Worm (Caenorhabditis elegans): ENCODE measurements around the gene wdr-4.

wdr-4 gene

ce11 chrIII:6723089-6723488 is 2.5 kb upstream of the wdr-4 start, which contains the start of gene F37A4.1:
TSS of gene F37A4.1 (plus strand) at chrIII:6723389.
- TF ChIP-seq nhr-2 (tag; optimal IDR thresholded peaks at IDR 0.05) (no peak), elt-1 (tag; optimal IDR thresholded peaks at IDR 0.05; ENCODE audit: borderline replicate concordance, insufficient read depth) (no peak), sptf-1 (tag; optimal IDR thresholded peaks at IDR 0.05) (no peak), sem-2 (GFP tag; optimal IDR thresholded peaks at IDR 0.05) (no peak), lin-13 (tag; optimal IDR thresholded peaks at IDR 0.05) (no peak), blmp-1 (tag; optimal IDR thresholded peaks at IDR 0.05) (no peak), flh-1 (GFP tag; optimal IDR thresholded peaks at IDR 0.05) (no peak), unc-39 (tag; optimal IDR thresholded peaks at IDR 0.05) (no peak), ztf-11 (tag; optimal IDR thresholded peaks at IDR 0.05) (no peak)

DNA sequence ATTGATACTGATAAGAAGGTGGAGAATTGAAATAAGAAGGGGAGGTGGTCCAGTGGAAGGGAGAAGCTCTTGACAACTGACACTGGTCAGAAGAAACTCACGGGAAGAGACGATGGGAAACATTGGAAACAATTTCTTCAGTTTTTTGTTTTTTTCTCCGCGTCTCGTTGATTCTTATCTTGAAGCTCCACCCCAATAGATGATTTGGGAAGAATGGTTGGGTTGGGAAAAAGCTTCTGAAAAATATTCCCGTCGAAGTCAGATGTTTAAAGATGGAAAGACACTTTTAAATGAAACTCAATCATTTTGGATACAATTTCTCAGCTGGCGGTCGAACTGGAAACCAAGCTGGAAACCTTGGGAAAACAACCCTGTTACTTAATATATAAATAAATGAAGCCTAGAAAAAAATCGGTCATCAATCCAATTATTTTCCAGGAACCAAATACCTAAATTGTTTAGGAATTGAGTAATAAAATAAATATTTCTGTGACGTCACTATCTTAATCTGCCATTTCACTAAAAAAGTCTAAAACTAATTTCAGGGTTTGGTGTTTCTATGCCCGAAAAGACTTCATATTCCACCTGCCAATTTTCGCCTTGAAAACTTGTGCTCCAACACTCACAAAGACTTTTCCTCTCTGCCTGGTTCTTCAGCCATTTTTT is 4.7 kb downstream of the wdr-4 start, which contains the start of the genes Y102E9.5 and odr-4:
Gene Y102E9.5, minus strand, starts transcription at position 101 of the 666 bp plus-strand sequence.
Gene odr-4, plus strand, starts transcription at position 616 of the 666 bp plus-strand sequence.
- TF ChIP-seq tbx-8 (GFP tag; optimal IDR thresholded peaks at IDR 0.05) (no peak), unc-120 (tag; optimal IDR thresholded peaks at IDR 0.05; ENCODE audit: poor library complexity, severe bottlenecking) (peak; percentile 3), hlh-1 (tag; optimal IDR thresholded peaks at IDR 0.05) (peak; percentile 63)

ce11 chrIII:6731285-6731684 is 5.7 kb downstream of the wdr-4 start:
- TF ChIP-seq nhr-12 (tag; optimal IDR thresholded peaks at IDR 0.05) (no peak), lin-13 (tag; optimal IDR thresholded peaks at IDR 0.05) (no peak), zip-8 (tag; optimal IDR thresholded peaks at IDR 0.05) (no peak), ztf-11 (tag; optimal IDR thresholded peaks at IDR 0.05) (no peak), ceh-39 (tag; optimal IDR thresholded peaks at IDR 0.05) (no peak), elt-1 (tag; optimal IDR thresholded peaks at IDR 0.05; ENCODE audit: borderline replicate concordance, insufficient read depth) (no peak), ham-2 (GFP tag; optimal IDR thresholded peaks at IDR 0.05) (no peak), sptf-1 (tag; optimal IDR thresholded peaks at IDR 0.05) (no peak)

DNA sequence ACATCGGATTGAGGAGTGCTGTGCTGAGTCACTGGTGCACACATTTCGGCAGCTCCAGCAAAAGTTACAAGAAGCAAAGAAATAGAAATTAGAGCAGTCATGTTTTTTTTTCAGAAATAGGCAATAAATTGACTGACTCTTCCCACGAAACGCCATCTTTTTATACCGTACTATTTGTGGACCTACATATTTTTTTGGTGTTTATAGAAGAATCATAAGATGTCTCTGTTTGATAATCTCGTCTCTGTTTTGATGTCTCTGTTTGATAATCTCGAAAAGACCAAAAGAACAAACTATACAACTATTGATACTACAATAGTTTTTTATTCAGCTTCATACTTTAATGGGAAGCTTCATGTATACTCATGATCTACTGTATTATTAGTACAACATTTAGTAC is 8.8 kb downstream of the wdr-4 start, which contains the start of gene Y102E9.3:
Gene Y102E9.3, minus strand, starts transcription at position 101 of the 400 bp plus-strand sequence.
- TF ChIP-seq elt-3 (tag; optimal IDR thresholded peaks at IDR 0.05) (no peak), blmp-1 (tag; optimal IDR thresholded peaks at IDR 0.05) (no peak), sptf-1 (tag; optimal IDR thresholded peaks at IDR 0.05) (no peak), nhr-2 (tag; optimal IDR thresholded peaks at IDR 0.05) (no peak), tbx-8 (GFP tag; optimal IDR thresholded peaks at IDR 0.05) (no peak), lin-32 (GFP tag; optimal IDR thresholded peaks at IDR 0.05) (no peak), unc-62 (GFP tag; optimal IDR thresholded peaks at IDR 0.05) (no peak), cnd-1 (tag; optimal IDR thresholded peaks at IDR 0.05) (no peak), lin-13 (tag; optimal IDR thresholded peaks at IDR 0.05) (no peak), elt-1 (tag; optimal IDR thresholded peaks at IDR 0.05; ENCODE audit: borderline replicate concordance, insufficient read depth) (no peak), unc-120 (tag; optimal IDR thresholded peaks at IDR 0.05; ENCODE audit: poor library complexity, severe bottlenecking) (no peak), snpc-4 (tag; optimal IDR thresholded peaks at IDR 0.05) (no peak)

DNA sequence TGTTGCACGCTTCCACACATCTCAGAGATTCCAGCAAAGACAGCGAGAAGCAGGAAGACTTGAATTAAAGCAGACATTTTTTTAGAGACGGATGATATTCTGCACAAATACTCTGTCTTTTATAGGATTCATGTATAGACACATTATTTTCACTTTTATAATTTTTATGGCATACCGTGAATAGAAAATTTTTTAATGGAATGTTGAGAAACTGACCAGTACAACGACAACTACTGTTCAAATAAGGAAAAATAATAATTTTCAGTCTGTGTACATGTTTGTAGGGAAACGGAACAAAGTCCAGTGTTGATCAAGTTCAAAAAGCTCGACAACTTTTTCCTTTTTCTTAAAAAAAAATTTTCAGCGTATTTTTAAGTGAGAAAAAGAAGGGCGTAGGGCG is 11.0 kb downstream of the wdr-4 start, which contains the start of gene Y102E9.6:
Gene Y102E9.6, minus strand, starts transcription at position 101 of the 400 bp plus-strand sequence.
- TF ChIP-seq M03D4.4 (tag; optimal IDR thresholded peaks at IDR 0.05): no peak
- no peak for TF ChIP-seq ceh-43 (GFP tag; optimal IDR thresholded peaks at IDR 0.05)
- no peak for TF ChIP-seq pha-4 (tag; optimal IDR thresholded peaks at IDR 0.05)
- TF ChIP-seq unc-39 (tag; optimal IDR thresholded peaks at IDR 0.05): no peak
- TF ChIP-seq ceh-39 (tag; optimal IDR thresholded peaks at IDR 0.05): no peak
- TF ChIP-seq lin-32 (GFP tag; optimal IDR thresholded peaks at IDR 0.05): no peak
- no peak for TF ChIP-seq sptf-1 (tag; optimal IDR thresholded peaks at IDR 0.05)
- no peak for TF ChIP-seq lin-13 (tag; optimal IDR thresholded peaks at IDR 0.05)
- no peak for TF ChIP-seq snpc-4 (tag; optimal IDR thresholded peaks at IDR 0.05)
- TF ChIP-seq zip-8 (tag; optimal IDR thresholded peaks at IDR 0.05): no peak
- no peak for TF ChIP-seq nhr-12 (tag; optimal IDR thresholded peaks at IDR 0.05)
- TF ChIP-seq nhr-28 (tag; optimal IDR thresholded peaks at IDR 0.05): no peak
- no peak for TF ChIP-seq blmp-1 (tag; optimal IDR thresholded peaks at IDR 0.05)
- no peak for TF ChIP-seq mep-1 (tag; optimal IDR thresholded peaks at IDR 0.05)

- TF ChIP-seq nhr-12 (tag; optimal IDR thresholded peaks at IDR 0.05) (no peak), nhr-237 (tag; optimal IDR thresholded peaks at IDR 0.05) (no peak), lsy-2 (tag; optimal IDR thresholded peaks at IDR 0.05) (no peak), blmp-1 (tag; optimal IDR thresholded peaks at IDR 0.05) (no peak), elt-1 (tag; optimal IDR thresholded peaks at IDR 0.05; ENCODE audit: borderline replicate concordance, insufficient read depth) (no peak)
Observed at ce11 chrIII:6736971-6737370, 11.4 kb downstream of the wdr-4 start, which contains the start of gene K07E12.2. TSS of gene K07E12.2 (plus strand) at chrIII:6737271.
